Worm (Caenorhabditis elegans) whole organism, L3 larva: ENCODE data around the gene pei-1.

Experiments
- daf-12 ChIP-seq: fragments of 150-350 bp; optimal IDR thresholded peaks from 2 replicates; lab custom pipeline; 2014; ENCODE audit warnings: missing biosample characterization, missing genetic modification reagents, missing genetic modification characterization
- fkh-10 ChIP-seq: sonication (generic microtip); optimal IDR thresholded peaks from 2 replicates; lab custom pipeline; 2017; ENCODE audit warnings: missing biosample characterization, missing genetic modification reagents, missing genetic modification characterization
- lin-15B ChIP-seq: fragments of 150-350 bp; optimal IDR thresholded peaks from 2 replicates; lab custom pipeline; 2014; ENCODE audit warnings: missing biosample characterization, missing genetic modification characterization
- lsy-12 ChIP-seq: sonication (generic microtip); optimal IDR thresholded peaks from 2 replicates; lab custom pipeline; 2016; ENCODE audit warnings: mild to moderate bottlenecking, missing genetic modification characterization, missing compliant biosample characterization
- nhr-12 ChIP-seq: fragments of 150-350 bp; optimal IDR thresholded peaks from 2 replicates; lab custom pipeline; 2014; ENCODE audit warnings: missing biosample characterization, missing genetic modification characterization
- nhr-23 ChIP-seq: fragments of 150-350 bp; optimal IDR thresholded peaks from 2 replicates; lab custom pipeline; 2014; ENCODE audit warnings: missing biosample characterization, missing genetic modification reagents, missing genetic modification characterization
- skn-1 ChIP-seq: fragments of 150-350 bp; optimal IDR thresholded peaks from 2 replicates; lab custom pipeline; 2014; ENCODE audit warnings: missing biosample characterization, missing genetic modification characterization
- unc-39 ChIP-seq: sonication (generic microtip); optimal IDR thresholded peaks from 4 replicates; lab custom pipeline; 2017; ENCODE audit warnings: missing biosample characterization, missing genetic modification characterization
- zag-1 ChIP-seq: fragments of 150-350 bp; optimal IDR thresholded peaks from 2 replicates; lab custom pipeline; 2014; ENCODE audit warnings: missing biosample characterization, missing genetic modification characterization
- ztf-11 ChIP-seq: fragments of 150-350 bp; optimal IDR thresholded peaks from 2 replicates; lab custom pipeline; 2014; ENCODE audit warnings: missing biosample characterization, missing genetic modification characterization

ce11 chrIV:9607945-9608344, 15.6 kb upstream of the pei-1 start:
- no peak for TF ChIP-seq zag-1 (tag; lab: Kevin White, UChicago)
- no peak for TF ChIP-seq unc-39 (tag; lab: Kevin White, UChicago)
- no peak for TF ChIP-seq nhr-12 (tag; lab: Kevin White, UChicago)
- no peak for TF ChIP-seq fkh-10 (GFP tag; lab: Kevin White, UChicago)
- TF ChIP-seq nhr-23 (tag; lab: Kevin White, UChicago): no peak
- TF ChIP-seq lin-15B (tag; lab: Kevin White, UChicago): no peak
- TF ChIP-seq ztf-11 (tag; lab: Kevin White, UChicago): no peak
- TF ChIP-seq daf-12 (tag; lab: Kevin White, UChicago): no peak
- no peak for TF ChIP-seq skn-1 (tag; lab: Kevin White, UChicago)
- TF ChIP-seq lsy-12 (tag; lab: Kevin White, UChicago): no peak
